Worm (Caenorhabditis elegans) whole organism, midembryonic: ENCODE measurements around the gene enpl-1.

Experiments used
- T22C8.4 ChIP-seq: fragments of 200-800 bp; sonication (Bioruptor generic); IDR thresholded peaks from 2 replicates; pipeline ENCODE4 v1.3.6; 2022; ENCODE audit warnings: missing genetic modification characterization, missing compliant biosample characterization
- cog-1 ChIP-seq: sonication (generic microtip); optimal IDR thresholded peaks from 2 replicates; lab custom pipeline; 2016; ENCODE audit warnings: missing genetic modification characterization, missing compliant biosample characterization
- flt-1 ChIP-seq: fragments of 200-800 bp; sonication (Bioruptor generic); IDR thresholded peaks from 2 replicates; pipeline ENCODE4 v1.3.6; 2022; ENCODE audit warnings: missing genetic modification characterization, missing compliant biosample characterization
- klf-2 ChIP-seq: fragments of 200-800 bp; sonication (Bioruptor generic); conservative IDR thresholded peaks from 2 replicates; pipeline ENCODE4 v1.3.6; 2022; ENCODE audit warnings: missing genetic modification reagents, missing genetic modification characterization, missing compliant biosample characterization
- tab-1 ChIP-seq: fragments of 200-800 bp; sonication (Bioruptor generic); IDR thresholded peaks from 2 replicates; pipeline ENCODE4 v1.3.6; 2022; ENCODE audit warnings: missing genetic modification characterization, missing compliant biosample characterization
- ztf-23 ChIP-seq: fragments of 200-800 bp; sonication (Bioruptor generic); IDR thresholded peaks from 2 replicates; pipeline ENCODE4 v1.3.6; 2022; ENCODE audit warnings: missing genetic modification reagents, missing genetic modification characterization, missing compliant biosample characterization
- ztf-29 ChIP-seq: fragments of 200-800 bp; sonication (Bioruptor generic); IDR thresholded peaks from 2 replicates; pipeline ENCODE4 v1.3.6; 2022; ENCODE audit warnings: missing genetic modification reagents, missing genetic modification characterization, missing compliant biosample characterization

ce11 chrIV:11146492-11146891, 27.4 kb downstream of the enpl-1 start:
- TF ChIP-seq flt-1 (GFP tag; lab: Robert Waterston, UW) (no peak), ztf-23 (GFP tag; lab: Robert Waterston, UW) (no peak), cog-1 (tag; lab: Kevin White, UChicago) (no peak), T22C8.4 (no peak), klf-2 (GFP tag; lab: Robert Waterston, UW) (no peak), ztf-29 (GFP tag; lab: Robert Waterston, UW) (no peak), tab-1 (GFP tag; lab: Robert Waterston, UW) (no peak)
